Worm (Caenorhabditis elegans) whole organism, young adult: ENCODE results near the gene F46F5.8.

ENCODE experiments used
- F33H1.4 ChIP-seq: fragments of 200-800 bp; sonication (Bioruptor generic); IDR thresholded peaks from 2 replicates; pipeline ENCODE4 v1.3.6; 2022; ENCODE audit warnings: missing genetic modification reagents, missing genetic modification characterization, missing compliant biosample characterization
- F37B4.10 ChIP-seq: fragments of 200-800 bp; sonication (Bioruptor generic); IDR thresholded peaks from 2 replicates; pipeline ENCODE4 v1.3.6; 2022; ENCODE audit warnings: missing genetic modification characterization, missing compliant biosample characterization
- F49E8.2 ChIP-seq: sonication (generic microtip); optimal IDR thresholded peaks from 3 replicates; lab custom pipeline; 2017; ENCODE audit warnings: missing genetic modification characterization, mild to moderate bottlenecking, missing compliant biosample characterization, antibody characterized with exemption, moderate library complexity; ENCODE audit not compliant: insufficient read depth
- let-607 ChIP-seq, 2 experiments: fragments of 200-800 bp in 1 of 2; sonication (Bioruptor generic) in 1 of 2; sonication (generic microtip) in 1 of 2; optimal IDR thresholded peaks; 2 replicates each; lab custom pipeline; 2016 to 2018; ENCODE audit warnings: mild to moderate bottlenecking in 2 of 2, missing compliant biosample characterization in 2 of 2, missing genetic modification characterization in 2 of 2, moderate library complexity in 2 of 2, missing genotype in 1 of 2
- unc-130 ChIP-seq: sonication (generic microtip); optimal IDR thresholded peaks from 2 replicates; lab custom pipeline; 2016; ENCODE audit warnings: missing genetic modification reagents, missing genetic modification characterization, missing compliant biosample characterization
- unc-62 ChIP-seq: fragments of 150-350 bp; optimal IDR thresholded peaks from 2 replicates; lab custom pipeline; 2014; ENCODE audit warnings: missing biosample characterization, missing genetic modification reagents, missing genetic modification characterization

ce11 chrII:808457-808856 is 13.0 kb downstream of the F46F5.8 start, which contains the start of gene F46F5.11:
- TF ChIP-seq F49E8.2 (tag; lab: Kevin White, UChicago) (no peak), let-607 (tag; optimal IDR thresholded peaks at IDR 0.05; lab: Kevin White, UChicago) (no peak), unc-130 (no peak), unc-62 (GFP tag; lab: Kevin White, UChicago) (no peak), F33H1.4 (no peak), F37B4.10 (GFP tag; lab: Robert Waterston, UW) (no peak)
